Fruit fly (Drosophila melanogaster) whole organism, embryonic: ENCODE data around the gene SmydA-2.

Experiments used
- Aef1 ChIP-seq: fragments of 200-800 bp; sonication (Bioruptor generic); IDR thresholded peaks from 3 replicates; pipeline ENCODE4 v1.3.6; 2022; ENCODE audit warnings: missing biosample characterization, missing genetic modification characterization
- C15 ChIP-seq: fragments of 200-800 bp; sonication (Bioruptor generic); IDR thresholded peaks from 3 replicates; pipeline ENCODE4 v1.3.6; 2022; ENCODE audit warnings: missing biosample characterization, missing genetic modification characterization
- CG1024 ChIP-seq: fragments of 200-800 bp; sonication (Bioruptor generic); IDR thresholded peaks from 2 replicates; pipeline ENCODE4 v1.3.6; 2022; ENCODE audit warnings: missing biosample characterization, missing genetic modification characterization
- CG12769 ChIP-seq: fragments of 200-800 bp; sonication (Bioruptor generic); optimal IDR thresholded peaks from 2 replicates; lab custom pipeline; 2019; ENCODE audit warnings: missing biosample characterization, mild to moderate bottlenecking, missing genetic modification characterization, moderate library complexity
- CG1647 ChIP-seq: fragments of 200-800 bp; sonication (Bioruptor generic); optimal IDR thresholded peaks from 3 replicates; lab custom pipeline; 2016; ENCODE audit warnings: missing biosample characterization, missing genetic modification characterization
- CG17802 ChIP-seq: fragments of 200-800 bp; sonication (Bioruptor generic); optimal IDR thresholded peaks from 2 replicates; lab custom pipeline; 2018; ENCODE audit warnings: missing biosample characterization, mild to moderate bottlenecking, missing genetic modification characterization, moderate library complexity
- CG2120 ChIP-seq: fragments of 200-800 bp; sonication (Bioruptor generic); optimal IDR thresholded peaks from 3 replicates; lab custom pipeline; 2016; ENCODE audit warnings: missing biosample characterization, missing genetic modification characterization
- CG31224 ChIP-seq: fragments of 200-800 bp; sonication (Bioruptor generic); IDR thresholded peaks from 2 replicates; pipeline ENCODE4 v1.3.6; 2022; ENCODE audit warnings: missing biosample characterization, missing genetic modification characterization
- CG32772 ChIP-seq: fragments of 200-800 bp; sonication (Bioruptor generic); IDR thresholded peaks from 2 replicates; pipeline ENCODE4 v1.3.6; 2022; ENCODE audit warnings: missing biosample characterization, missing genetic modification characterization
- CG3407 ChIP-seq: fragments of 200-800 bp; sonication (Bioruptor generic); optimal IDR thresholded peaks from 2 replicates; lab custom pipeline; 2018; ENCODE audit warnings: missing biosample characterization, mild to moderate bottlenecking, missing genetic modification characterization
- CG43689 ChIP-seq: fragments of 200-800 bp; sonication (Bioruptor generic); IDR thresholded peaks from 2 replicates; pipeline ENCODE4 v1.3.6; 2022; ENCODE audit warnings: missing biosample characterization, missing genetic modification characterization
- CG4404 ChIP-seq: fragments of 200-800 bp; sonication (Bioruptor generic); IDR thresholded peaks from 2 replicates; pipeline ENCODE4 v1.3.6; 2022; ENCODE audit warnings: missing biosample characterization, missing genetic modification characterization
- CG4820 ChIP-seq: fragments of 200-800 bp; sonication (Bioruptor generic); optimal IDR thresholded peaks from 3 replicates; lab custom pipeline; 2016; ENCODE audit warnings: missing biosample characterization, missing genetic modification characterization
- CG4854 ChIP-seq: fragments of 200-800 bp; sonication (Bioruptor generic); optimal IDR thresholded peaks from 2 replicates; lab custom pipeline; 2016; ENCODE audit warnings: missing biosample characterization, missing genetic modification characterization, inconsistent platforms
- CG6791 ChIP-seq: fragments of 200-800 bp; sonication (Bioruptor generic); IDR thresholded peaks from 3 replicates; pipeline ENCODE4 v1.3.6; 2022; ENCODE audit warnings: missing biosample characterization, missing genetic modification characterization; ENCODE audit not compliant: partially characterized antibody
- CG6854 ChIP-seq: fragments of 200-800 bp; sonication (Bioruptor generic); optimal IDR thresholded peaks from 3 replicates; lab custom pipeline; 2017; ENCODE audit warnings: missing biosample characterization, mild to moderate bottlenecking, missing genetic modification characterization
- CG8765 ChIP-seq: fragments of 200-800 bp; sonication (Bioruptor generic); IDR thresholded peaks from 2 replicates; pipeline ENCODE4 v1.3.6; 2022; ENCODE audit warnings: missing biosample characterization, missing genetic modification characterization
- CG8924 ChIP-seq: fragments of 200-800 bp; optimal IDR thresholded peaks from 3 replicates; lab custom pipeline; 2019; ENCODE audit warnings: missing biosample characterization, mild to moderate bottlenecking, missing genetic modification characterization, moderate library complexity
- CG9797 ChIP-seq: fragments of 200-800 bp; sonication (Bioruptor generic); optimal IDR thresholded peaks from 3 replicates; lab custom pipeline; 2018; ENCODE audit warnings: missing biosample characterization, mild to moderate bottlenecking, missing genetic modification characterization
- Dbx ChIP-seq: fragments of 200-800 bp; sonication (Bioruptor generic); IDR thresholded peaks from 3 replicates; pipeline ENCODE4 v1.3.6; 2022; ENCODE audit warnings: missing biosample characterization, missing genetic modification characterization
- Dll ChIP-seq: fragments of 200-800 bp; sonication (Bioruptor generic); IDR thresholded peaks from 4 replicates; pipeline ENCODE4 v1.3.6; 2022; ENCODE audit warnings: missing biosample characterization, missing genetic modification characterization; ENCODE audit not compliant: partially characterized antibody
- HmgD ChIP-seq: fragments of 200-800 bp; sonication (Bioruptor generic); optimal IDR thresholded peaks from 3 replicates; lab custom pipeline; 2016; ENCODE audit warnings: missing biosample characterization, missing genetic modification characterization
- Max ChIP-seq: fragments of 200-800 bp; sonication (Bioruptor generic); optimal IDR thresholded peaks from 2 replicates; lab custom pipeline; 2016; ENCODE audit warnings: missing biosample characterization, mild to moderate bottlenecking, missing genetic modification characterization
- Med ChIP-seq: fragments of 200-800 bp; sonication (Bioruptor generic); peaks from one replicate; lab custom pipeline; 2016; ENCODE audit warnings: missing biosample characterization, missing genetic modification characterization, mild to moderate bottlenecking, inconsistent platforms, moderate library complexity
- Mrtf ChIP-seq: fragments of 200-800 bp; sonication (Bioruptor generic); IDR thresholded peaks from 3 replicates; pipeline ENCODE4 v1.3.6; 2022; ENCODE audit warnings: missing biosample characterization, missing genetic modification characterization
- Oli ChIP-seq: fragments of 200-800 bp; sonication (Bioruptor generic); optimal IDR thresholded peaks from 2 replicates; lab custom pipeline; 2018; ENCODE audit warnings: missing biosample characterization, mild to moderate bottlenecking, missing genetic modification characterization, moderate library complexity
- Pdp1 ChIP-seq, 2 experiments: fragments of 200-800 bp; sonication (Bioruptor generic); optimal IDR thresholded peaks; 3 replicates each; lab custom pipeline; 2016; ENCODE audit warnings: missing biosample characterization in 2 of 2, missing genetic modification characterization in 2 of 2, mild to moderate bottlenecking in 1 of 2, moderate library complexity in 1 of 2
- Sin3A ChIP-seq: fragments of >200 bp; optimal IDR thresholded peaks from 2 replicates; lab custom pipeline; 2018
- Six4 ChIP-seq: fragments of 200-800 bp; sonication (Bioruptor generic); optimal IDR thresholded peaks from 2 replicates; lab custom pipeline; 2016; ENCODE audit warnings: missing biosample characterization, missing genetic modification characterization
- Xbp1 ChIP-seq: fragments of 200-800 bp; sonication (Bioruptor generic); optimal IDR thresholded peaks from 3 replicates; lab custom pipeline; 2016; ENCODE audit warnings: missing biosample characterization, mild to moderate bottlenecking, missing genetic modification characterization
- abd-A ChIP-seq: fragments of 200-800 bp; sonication (Bioruptor generic); optimal IDR thresholded peaks from 3 replicates; lab custom pipeline; 2019; ENCODE audit warnings: missing biosample characterization, mild to moderate bottlenecking, missing genetic modification characterization, moderate library complexity
- ac ChIP-seq: fragments of 200-800 bp; sonication (Bioruptor generic); optimal IDR thresholded peaks from 3 replicates; lab custom pipeline; 2017; ENCODE audit warnings: missing biosample characterization, mild to moderate bottlenecking, missing genetic modification characterization
- cg ChIP-seq: fragments of 200-800 bp; sonication (Bioruptor generic); optimal IDR thresholded peaks from 3 replicates; lab custom pipeline; 2019; ENCODE audit warnings: missing biosample characterization, mild to moderate bottlenecking, missing genetic modification characterization, moderate library complexity
- chn ChIP-seq: fragments of 200-800 bp; sonication (Bioruptor generic); optimal IDR thresholded peaks from 2 replicates; lab custom pipeline; 2016; ENCODE audit warnings: missing biosample characterization, missing genetic modification characterization
- dan ChIP-seq: fragments of 200-800 bp; sonication (Bioruptor generic); IDR thresholded peaks from 2 replicates; pipeline ENCODE4 v1.3.6; 2022; ENCODE audit warnings: missing biosample characterization, missing genetic modification characterization
- dm ChIP-seq: fragments of 200-800 bp; sonication (Bioruptor generic); optimal IDR thresholded peaks from 3 replicates; lab custom pipeline; 2016; ENCODE audit warnings: missing biosample characterization, missing genetic modification characterization
- dysf ChIP-seq: fragments of 200-800 bp; sonication (Bioruptor generic); IDR thresholded peaks from 3 replicates; pipeline ENCODE4 v1.3.6; 2022; ENCODE audit warnings: missing biosample characterization, missing genetic modification characterization
- esg ChIP-seq: fragments of 200-800 bp; sonication (Bioruptor generic); conservative IDR thresholded peaks from 2 replicates; pipeline ENCODE4 v1.3.6; 2022; ENCODE audit warnings: missing biosample characterization, missing genetic modification characterization
- fd3F ChIP-seq: fragments of 200-800 bp; sonication (Bioruptor generic); optimal IDR thresholded peaks from 2 replicates; lab custom pipeline; 2018; ENCODE audit warnings: missing biosample characterization, mild to moderate bottlenecking, missing genetic modification characterization, moderate library complexity
- hth ChIP-seq: fragments of >200 bp; optimal IDR thresholded peaks from 2 replicates; lab custom pipeline; 2017; ENCODE audit warnings: inconsistent platforms
- klu ChIP-seq: fragments of 200-800 bp; sonication (Bioruptor generic); IDR thresholded peaks from 2 replicates; pipeline ENCODE4 v1.3.6; 2022; ENCODE audit warnings: missing biosample characterization, missing genetic modification characterization
- lmd ChIP-seq: fragments of 200-800 bp; sonication (Bioruptor generic); IDR thresholded peaks from 2 replicates; pipeline ENCODE4 v1.3.6; 2022; ENCODE audit warnings: missing biosample characterization, missing genetic modification characterization
- mld ChIP-seq: fragments of 200-800 bp; sonication (Bioruptor generic); IDR thresholded peaks from 3 replicates; pipeline ENCODE4 v1.3.6; 2022; ENCODE audit warnings: missing biosample characterization, missing genetic modification characterization; ENCODE audit not compliant: partially characterized antibody
- ranshi ChIP-seq: fragments of 200-800 bp; sonication (Bioruptor generic); IDR thresholded peaks from 2 replicates; pipeline ENCODE4 v1.3.6; 2022; ENCODE audit warnings: missing biosample characterization, missing genetic modification characterization
- sd ChIP-seq: fragments of 200-800 bp; sonication (Bioruptor generic); optimal IDR thresholded peaks from 3 replicates; lab custom pipeline; 2018; ENCODE audit warnings: missing biosample characterization, mild to moderate bottlenecking, missing genetic modification characterization, moderate library complexity
- shn ChIP-seq: fragments of 200-800 bp; sonication (Bioruptor generic); optimal IDR thresholded peaks from 3 replicates; lab custom pipeline; 2016; ENCODE audit warnings: missing biosample characterization, missing genetic modification characterization
- tio ChIP-seq: fragments of 200-800 bp; sonication (Bioruptor generic); optimal IDR thresholded peaks from 2 replicates; lab custom pipeline; 2017; ENCODE audit warnings: missing biosample characterization, missing genetic modification characterization, inconsistent platforms
- vvl ChIP-seq: fragments of 200-800 bp; sonication (Bioruptor generic); IDR thresholded peaks from 2 replicates; pipeline ENCODE4 v1.3.6; 2022; ENCODE audit warnings: missing biosample characterization, missing genetic modification characterization
- yki ChIP-seq: fragments of >200 bp; optimal IDR thresholded peaks from 3 replicates; lab custom pipeline; 2018
- zen ChIP-seq: fragments of 200-800 bp; sonication (Bioruptor generic); optimal IDR thresholded peaks from 3 replicates; lab custom pipeline; 2018; ENCODE audit warnings: missing biosample characterization, mild to moderate bottlenecking, missing genetic modification characterization, moderate library complexity

Gene SmydA-2

dm6 chr3L:19045299-19046025 is 42.4 kb upstream of the SmydA-2 start, which contains the start of gene nkd (continued):
- TF ChIP-seq lmd (peak; percentile 86), Dll (GFP tag; lab: Robert Waterston, UW) (peak; percentile 39; the same call in 1 of the 4 replicates), Med (peak; percentile 92), CG4854 (GFP tag; lab: Kevin White, UChicago) (peak; percentile 65), dysf (GFP tag; lab: Robert Waterston, UW) (peak; percentile 88), Xbp1 (GFP tag; lab: Kevin White, UChicago) (peak; percentile 94), CG4820 (GFP tag; lab: Kevin White, UChicago) (peak; percentile 66), CG8924 (tag; lab: Kevin White, UChicago) (peak; percentile 92), C15 (GFP tag; lab: Robert Waterston, UW) (peak; percentile 49; the same call in 1 of the 3 replicates), CG8765 (peak; percentile 68; the same call in 1 of the 2 replicates), mld (GFP tag; lab: Robert Waterston, UW) (0 out of 3 replicates have a peak, but pooled peaks have one; percentile 20), esg (GFP tag; lab: Robert Waterston, UW) (peak; percentile 87), CG31224 (peak; percentile 71), ranshi (GFP tag; lab: Robert Waterston, UW) (peak; percentile 92), Aef1 (GFP tag; lab: Robert Waterston, UW) (peak; percentile 80), CG9797 (GFP tag; lab: Kevin White, UChicago) (no peak), CG17802 (tag; lab: Kevin White, UChicago) (peak; percentile 29), CG3407 (GFP tag; lab: Kevin White, UChicago) (peak; percentile 72), Sin3A (no peak), Mrtf (GFP tag; lab: Robert Waterston, UW) (peak; percentile 78; the same call in 2 of the 3 replicates), CG43689 (GFP tag; lab: Robert Waterston, UW) (peak; percentile 50; the same call in 1 of the 2 replicates), Dbx (GFP tag; lab: Robert Waterston, UW) (peak; percentile 94), CG1024 (peak; percentile 86), cg (GFP tag; lab: Kevin White, UChicago) (peak; percentile 17), chn (GFP tag; lab: Kevin White, UChicago) (peak; percentile 81), klu (GFP tag; lab: Robert Waterston, UW) (no peak; the same call in none of the 2 replicates), abd-A (peak; percentile 62), CG1647 (GFP tag; lab: Kevin White, UChicago) (peak; percentile 28), Max (peak; percentile 54), CG6854 (peak; percentile 73), yki (lab: Kevin White, UChicago) (no peak), zen (peak; percentile 79), Six4 (GFP tag; lab: Kevin White, UChicago) (peak; percentile 88), CG6791 (peak; percentile 66; the same call in 1 of the 3 replicates), ac (GFP tag; lab: Kevin White, UChicago) (peak; percentile 38), sd (tag; lab: Kevin White, UChicago) (peak; percentile 56), HmgD (GFP tag; lab: Kevin White, UChicago) (peak; percentile 57), CG4404 (GFP tag; lab: Robert Waterston, UW) (no peak), shn (GFP tag; lab: Kevin White, UChicago) (peak; percentile 33), vvl (GFP tag; lab: Robert Waterston, UW) (peak; percentile 97), Oli (tag; lab: Kevin White, UChicago) (peak; percentile 90), CG2120 (GFP tag; lab: Kevin White, UChicago) (peak; percentile 90), Pdp1 (GFP tag; optimal IDR thresholded peaks at IDR 0.05; lab: Kevin White, UChicago) (peak; percentile 65 to 81), dan (GFP tag; lab: Robert Waterston, UW) (no peak), hth (no peak), tio (GFP tag; lab: Kevin White, UChicago) (peak; percentile 81), CG12769 (peak; percentile 60), fd3F (peak; percentile 87), dm (peak; percentile 40), CG32772 (peak; percentile 84)
